Fruit fly (Drosophila melanogaster) whole organism, wandering third instar larva: Measurements from ENCODE around the gene Cpr67Fa1.

Source experiments
- Abd-B ChIP-seq: fragments of >200 bp; optimal IDR thresholded peaks from 2 replicates; lab custom pipeline; 2017; ENCODE audit warnings: missing biosample characterization, missing genetic modification characterization
- CG32264 ChIP-seq: fragments of 200-800 bp; sonication (Bioruptor generic); optimal IDR thresholded peaks from 2 replicates; lab custom pipeline; 2016; ENCODE audit warnings: missing biosample characterization, missing genetic modification characterization
- CG9705 ChIP-seq: fragments of 200-800 bp; sonication (Bioruptor generic); optimal IDR thresholded peaks from 2 replicates; lab custom pipeline; 2018; ENCODE audit warnings: missing biosample characterization, mild to moderate bottlenecking, missing genetic modification characterization
- CrebA ChIP-seq: fragments of 200-800 bp; sonication (Bioruptor generic); optimal IDR thresholded peaks from 2 replicates; lab custom pipeline; 2016; ENCODE audit warnings: missing biosample characterization, mild to moderate bottlenecking, missing genetic modification characterization, borderline replicate concordance
- Dfd ChIP-seq: fragments of >200 bp; optimal IDR thresholded peaks from 2 replicates; lab custom pipeline; 2017; ENCODE audit warnings: missing biosample characterization, missing genetic modification characterization
- Dif ChIP-seq: fragments of 200-275, 200-300 bp; sonication (Bioruptor generic); optimal IDR thresholded peaks from 2 replicates; lab custom pipeline; 2018; ENCODE audit warnings: missing biosample characterization, missing genetic modification characterization; ENCODE audit not compliant: partially characterized antibody
- GATAd ChIP-seq: sonication (Bioruptor generic); optimal IDR thresholded peaks from 2 replicates; lab custom pipeline; 2016; ENCODE audit warnings: missing biosample characterization, missing genetic modification characterization
- HLH106 ChIP-seq: fragments of 200-800 bp; optimal IDR thresholded peaks from 3 replicates; lab custom pipeline; 2019; ENCODE audit warnings: missing biosample characterization, mild to moderate bottlenecking, missing genetic modification characterization, moderate library complexity
- Hnf4 ChIP-seq: fragments of 200-800 bp; sonication (Bioruptor generic); optimal IDR thresholded peaks from 2 replicates; lab custom pipeline; 2016; ENCODE audit warnings: missing biosample characterization, mild to moderate bottlenecking, missing genetic modification characterization
- Hr78 ChIP-seq: fragments of >200 bp; optimal IDR thresholded peaks from 2 replicates; lab custom pipeline; 2017; ENCODE audit warnings: missing biosample characterization, missing genetic modification characterization
- Hr83 ChIP-seq: fragments of 200-300 bp; sonication (Bioruptor generic); optimal IDR thresholded peaks from 2 replicates; lab custom pipeline; 2016; ENCODE audit warnings: missing biosample characterization, mild to moderate bottlenecking, missing genetic modification characterization, moderate library complexity; ENCODE audit not compliant: poor library complexity, severe bottlenecking
- Jra ChIP-seq: sonication (Bioruptor generic); optimal IDR thresholded peaks from 2 replicates; lab custom pipeline; 2016; ENCODE audit warnings: missing biosample characterization, missing genetic modification characterization
- Mio ChIP-seq: sonication (Bioruptor generic); optimal IDR thresholded peaks from 2 replicates; lab custom pipeline; 2016; ENCODE audit warnings: missing biosample characterization, missing genetic modification characterization
- Myc ChIP-seq: fragments of >200 bp; optimal IDR thresholded peaks from 2 replicates; lab custom pipeline; 2017
- N ChIP-seq: fragments of >200 bp; optimal IDR thresholded peaks from 2 replicates; lab custom pipeline; 2018; ENCODE audit warnings: missing biosample characterization, missing external identifiers, missing genetic modification characterization
- OdsH ChIP-seq: fragments of 200-800 bp; sonication (Bioruptor generic); optimal IDR thresholded peaks from 2 replicates; lab custom pipeline; 2016; ENCODE audit warnings: missing biosample characterization, mild to moderate bottlenecking, missing genetic modification characterization
- Rel ChIP-seq, 2 experiments: fragments of 200-800 bp; sonication (Bioruptor generic) in 1 of 2; optimal IDR thresholded peaks; 2 replicates in 1 of 2; 3 replicates in 1 of 2; lab custom pipeline; 2016 to 2019; ENCODE audit warnings: mild to moderate bottlenecking in 2 of 2, missing biosample characterization in 2 of 2, missing genetic modification characterization in 2 of 2, moderate library complexity in 1 of 2
- Sp1 ChIP-seq: fragments of 200-800 bp; sonication (Bioruptor generic); optimal IDR thresholded peaks from 3 replicates; lab custom pipeline; 2019; ENCODE audit warnings: missing biosample characterization, mild to moderate bottlenecking, missing genetic modification characterization, moderate library complexity
- Vsx2 ChIP-seq: fragments of 200-300, 225-300 bp; sonication (Bioruptor generic); optimal IDR thresholded peaks from 2 replicates; lab custom pipeline; 2018; ENCODE audit warnings: missing biosample characterization, missing genetic modification characterization; ENCODE audit not compliant: partially characterized antibody
- br ChIP-seq: fragments of 200-800 bp; sonication (Bioruptor generic); optimal IDR thresholded peaks from 2 replicates; lab custom pipeline; 2016; ENCODE audit warnings: missing biosample characterization, missing genetic modification characterization
- brk ChIP-seq: fragments of 200-800 bp; sonication (Bioruptor generic); optimal IDR thresholded peaks from 2 replicates; lab custom pipeline; 2016; ENCODE audit warnings: missing biosample characterization, mild to moderate bottlenecking, missing genetic modification characterization
- dl ChIP-seq, 2 experiments: fragments of 175-275, 200-275 bp in 1 of 2; fragments of 200-275 bp in 1 of 2; sonication (Bioruptor generic); optimal IDR thresholded peaks; lab custom pipeline; 2018; ENCODE audit warnings: mild to moderate bottlenecking in 2 of 2, missing biosample characterization in 2 of 2, missing genetic modification characterization in 2 of 2, moderate library complexity in 2 of 2; ENCODE audit not compliant: partially characterized antibody in 2 of 2, insufficient read depth in 1 of 2
- dmrt93B ChIP-seq: fragments of 200-800 bp; sonication (Bioruptor generic); optimal IDR thresholded peaks from 2 replicates; lab custom pipeline; 2018; ENCODE audit warnings: missing biosample characterization, mild to moderate bottlenecking, missing genetic modification characterization
- dsf ChIP-seq: sonication (Bioruptor generic); optimal IDR thresholded peaks from 2 replicates; lab custom pipeline; 2016; ENCODE audit warnings: missing biosample characterization, missing genetic modification characterization, borderline replicate concordance
- ey ChIP-seq: fragments of 200-800 bp; sonication (Bioruptor generic); optimal IDR thresholded peaks from 2 replicates; lab custom pipeline; 2016; ENCODE audit warnings: missing biosample characterization, missing genetic modification characterization
- foxo ChIP-seq, 2 experiments: fragments of 200-800 bp; sonication (Bioruptor generic); optimal IDR thresholded peaks; 2 replicates in 1 of 2; 3 replicates in 1 of 2; lab custom pipeline; 2016 to 2017; ENCODE audit warnings: missing biosample characterization in 2 of 2, missing genetic modification characterization in 2 of 2
- fru ChIP-seq: fragments of 200-800 bp; sonication (Bioruptor generic); optimal IDR thresholded peaks from 3 replicates; lab custom pipeline; 2016; ENCODE audit warnings: missing biosample characterization, mild to moderate bottlenecking, missing genetic modification characterization
- h ChIP-seq: fragments of 200-800 bp; sonication (Bioruptor generic); optimal IDR thresholded peaks from 3 replicates; lab custom pipeline; 2016; ENCODE audit warnings: missing biosample characterization, mild to moderate bottlenecking, missing genetic modification characterization
- jim ChIP-seq: fragments of 175-275, 200-325 bp; sonication (Bioruptor generic); optimal IDR thresholded peaks from 2 replicates; lab custom pipeline; 2016; ENCODE audit warnings: missing biosample characterization, mild to moderate bottlenecking, missing genetic modification characterization
- lola ChIP-seq: fragments of >200 bp; optimal IDR thresholded peaks from 2 replicates; lab custom pipeline; 2017; ENCODE audit warnings: missing biosample characterization, missing genetic modification characterization
- pan ChIP-seq: fragments of >200 bp; optimal IDR thresholded peaks from 2 replicates; lab custom pipeline; 2017
- psq ChIP-seq: fragments of 200-800 bp; sonication (Bioruptor generic); optimal IDR thresholded peaks from 3 replicates; lab custom pipeline; 2017; ENCODE audit warnings: missing biosample characterization, mild to moderate bottlenecking, missing genetic modification characterization, moderate library complexity
- rgr ChIP-seq: fragments of 200-800 bp; sonication (Bioruptor generic); optimal IDR thresholded peaks from 3 replicates; lab custom pipeline; 2016; ENCODE audit warnings: missing biosample characterization, mild to moderate bottlenecking, missing genetic modification characterization
- sage ChIP-seq: fragments of 200-800 bp; sonication (Bioruptor generic); optimal IDR thresholded peaks from 2 replicates; lab custom pipeline; 2016; ENCODE audit warnings: missing biosample characterization, mild to moderate bottlenecking, missing genetic modification characterization
- sv ChIP-seq: fragments of 200-800 bp; sonication (Bioruptor generic); optimal IDR thresholded peaks from 3 replicates; lab custom pipeline; 2016; ENCODE audit warnings: missing biosample characterization, missing genetic modification characterization
- tai ChIP-seq: sonication (Bioruptor generic); optimal IDR thresholded peaks from 2 replicates; lab custom pipeline; 2016; ENCODE audit warnings: missing biosample characterization, missing genetic modification characterization
- usp ChIP-seq: fragments of >200 bp; optimal IDR thresholded peaks from 2 replicates; lab custom pipeline; 2017; ENCODE audit warnings: missing biosample characterization, missing genetic modification characterization
- woc ChIP-seq: sonication (Bioruptor generic); optimal IDR thresholded peaks from 2 replicates; lab custom pipeline; 2016; ENCODE audit warnings: missing biosample characterization, mild to moderate bottlenecking, missing genetic modification characterization

Gene Cpr67Fa1

dm6 chr3L:10866633-10867379 is 23.0 kb upstream of the Cpr67Fa1 start:
- TF ChIP-seq foxo (GFP tag; optimal IDR thresholded peaks at IDR 0.05; lab: Kevin White, UChicago), result peak in 1 of 2 experiments; percentile 5
- peak; percentile 3 for TF ChIP-seq OdsH
- no peak for TF ChIP-seq N (GFP tag; lab: Kevin White, UChicago)

dm6 chr3L:10867380-10867648 is 22.5 kb upstream of the Cpr67Fa1 start:
- TF ChIP-seq sv (no peak), sage (GFP tag; lab: Kevin White, UChicago) (no peak), CG9705 (no peak)

- TF ChIP-seq dmrt93B, result no peak
- TF ChIP-seq OdsH, result no peak
- TF ChIP-seq jim (GFP tag; lab: Kevin White, UChicago), result no peak
- TF ChIP-seq sage (GFP tag; lab: Kevin White, UChicago), result no peak
- TF ChIP-seq Rel (GFP tag; optimal IDR thresholded peaks at IDR 0.05; lab: Kevin White, UChicago), result no peak
- TF ChIP-seq Rel (tag; optimal IDR thresholded peaks at IDR 0.05; lab: Kevin White, UChicago), result peak; percentile 48
- TF ChIP-seq ey (GFP tag; lab: Kevin White, UChicago), result no peak
- TF ChIP-seq brk (GFP tag; lab: Kevin White, UChicago), result peak; percentile 63
- TF ChIP-seq sv, result no peak
- no peak for TF ChIP-seq Vsx2 (GFP tag; lab: Kevin White, UChicago)
- no peak for TF ChIP-seq fru (GFP tag; lab: Kevin White, UChicago)
- no peak for TF ChIP-seq CG9705
- TF ChIP-seq HLH106 (tag; lab: Kevin White, UChicago), result peak; percentile 8
- TF ChIP-seq GATAd (GFP tag; lab: Kevin White, UChicago), result no peak
- TF ChIP-seq Dfd, result no peak
- TF ChIP-seq psq (GFP tag; lab: Kevin White, UChicago), result peak; percentile 50
- no peak for TF ChIP-seq Hr78
- TF ChIP-seq Sp1 (GFP tag; lab: Kevin White, UChicago), result peak; percentile 38
- peak; percentile 23 for TF ChIP-seq br
- TF ChIP-seq N (GFP tag; lab: Kevin White, UChicago), result no peak
- TF ChIP-seq Hr83 (GFP tag; lab: Kevin White, UChicago), result no peak
- TF ChIP-seq pan, result no peak
- no peak for TF ChIP-seq Jra (GFP tag; lab: Kevin White, UChicago)
- no peak for TF ChIP-seq tai (GFP tag; lab: Kevin White, UChicago)
- TF ChIP-seq lola (GFP tag; lab: Kevin White, UChicago), result no peak
- TF ChIP-seq Dif, result peak; percentile 29
- TF ChIP-seq rgr (GFP tag; lab: Kevin White, UChicago), result peak; percentile 16
- TF ChIP-seq CG32264, result peak; percentile 63
- peak in 1 of 2 experiments; percentile 67 for TF ChIP-seq foxo (GFP tag; optimal IDR thresholded peaks at IDR 0.05; lab: Kevin White, UChicago)
- no peak for TF ChIP-seq usp (GFP tag; lab: Kevin White, UChicago)
- TF ChIP-seq dsf (GFP tag; lab: Kevin White, UChicago), result no peak
- no peak for TF ChIP-seq CrebA (GFP tag; lab: Kevin White, UChicago)
- no peak for TF ChIP-seq Abd-B
- TF ChIP-seq h (GFP tag; lab: Kevin White, UChicago), result peak; percentile 31
- TF ChIP-seq Mio, result no peak
- TF ChIP-seq woc (GFP tag; lab: Kevin White, UChicago), result no peak
- TF ChIP-seq Hnf4 (GFP tag; lab: Kevin White, UChicago), result no peak
- TF ChIP-seq Myc, result no peak
- no peak for TF ChIP-seq dl (GFP tag; optimal IDR thresholded peaks at IDR 0.05; lab: Kevin White, UChicago; ENCODE audit: insufficient read depth in 1 of 2, partially characterized antibody in 2 of 2)
Measured at dm6 chr3L:10867778-10868382, 21.9 kb upstream of the Cpr67Fa1 start.
